Fruit fly (Drosophila melanogaster) S2 (cell line): ENCODE results near the gene CG18477.
"Not testable (repeated sequence)": the region's sequence is repeated elsewhere in the genome, so short reads cannot be mapped to it uniquely, and the experiment has no call there.

Source experiments
- CG8478 ChIP-seq: fragments of >200 bp; optimal IDR thresholded peaks from 2 replicates; lab custom pipeline; 2018
- CTCF ChIP-seq, 2 experiments: fragments of >200 bp; optimal IDR thresholded peaks; 2 replicates each; lab custom pipeline; 2018

- TF ChIP-seq CTCF (optimal IDR thresholded peaks at IDR 0.05; lab: Kevin White, UChicago); CG8478 (lab: Kevin White, UChicago): not testable (repeated sequence)
Observed at dm6 chr2L:15695738-15696137, 34.9 kb downstream of the CG18477 start, which contains the start of gene CG31780.
